Fruit fly (Drosophila melanogaster): Measurements from ENCODE around the gene CG42821.

The CG42821 gene

dm6 chr3R:17413601-17414000 lies 724 bp downstream of the CG42821 start, which contains the start of gene CG42822:
Gene CG42822, plus strand, starts transcription at chr3R:17413901.
- TF ChIP-seq Dll (optimal IDR thresholded peaks at IDR 0.05) (no peak), psq (optimal IDR thresholded peaks at IDR 0.05) (no peak), pan (optimal IDR thresholded peaks at IDR 0.05) (no peak), usp (GFP tag; optimal IDR thresholded peaks at IDR 0.05) (no peak), EcR (GFP tag; optimal IDR thresholded peaks at IDR 0.05) (no peak), CG8478 (optimal IDR thresholded peaks at IDR 0.05) (no peak)

DNA sequence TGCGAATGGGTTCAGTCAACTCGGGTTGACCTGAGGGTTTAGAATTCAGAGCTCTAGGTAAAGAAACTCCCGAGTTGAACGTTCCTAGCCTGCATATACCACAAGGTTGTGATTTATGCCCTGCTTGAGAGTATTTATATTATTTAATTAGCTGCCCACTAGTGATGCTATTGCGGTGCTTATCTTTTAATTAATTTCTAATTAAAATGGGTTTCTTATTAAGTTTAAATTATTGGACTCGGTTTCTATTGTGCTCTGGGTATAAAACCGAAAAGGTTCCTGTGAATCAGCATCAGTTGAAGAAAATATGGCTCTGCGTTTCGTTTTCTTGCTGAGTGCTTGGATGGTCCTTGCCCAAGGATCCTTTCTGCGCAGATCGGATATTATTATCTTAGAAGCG lies 2.6 kb downstream of the CG42821 start, which contains the start of gene CG5866:
CG5866 (plus strand) TSS at position 301 of the 400 bp plus-strand sequence.
- TF ChIP-seq Dll (optimal IDR thresholded peaks at IDR 0.05) (no peak), psq (optimal IDR thresholded peaks at IDR 0.05) (no peak), EcR (GFP tag; optimal IDR thresholded peaks at IDR 0.05) (no peak)

DNA sequence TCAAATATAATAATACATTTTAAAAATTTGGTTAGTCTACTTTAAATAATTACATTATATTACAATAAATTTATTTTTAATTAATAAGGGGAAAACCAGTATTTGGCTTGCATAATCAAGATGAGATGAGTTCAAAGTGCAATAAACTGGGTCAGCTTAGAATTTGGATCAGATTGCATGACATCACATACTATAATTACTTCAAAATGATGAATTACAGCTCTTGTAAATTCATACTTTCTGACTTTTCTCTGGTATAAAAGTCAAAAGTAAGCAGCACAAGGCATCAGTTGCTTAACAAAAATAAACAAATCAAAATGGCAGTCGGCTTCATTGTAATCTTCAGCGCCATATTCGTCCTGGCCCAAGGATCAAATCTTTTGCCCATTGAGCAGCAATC lies 4.3 kb downstream of the CG42821 start, which contains the start of gene CG33333:
CG33333 (plus strand) TSS at position 301 of the 400 bp plus-strand sequence.
- no peak for TF ChIP-seq pan (optimal IDR thresholded peaks at IDR 0.05)
- TF ChIP-seq usp (GFP tag; optimal IDR thresholded peaks at IDR 0.05), result no peak
- no peak for TF ChIP-seq CG8478 (optimal IDR thresholded peaks at IDR 0.05)
- no peak for TF ChIP-seq Dll (optimal IDR thresholded peaks at IDR 0.05)
- TF ChIP-seq psq (optimal IDR thresholded peaks at IDR 0.05), result no peak
- TF ChIP-seq EcR (GFP tag; optimal IDR thresholded peaks at IDR 0.05), result no peak

- TF ChIP-seq EcR (GFP tag; optimal IDR thresholded peaks at IDR 0.05) (no peak), usp (GFP tag; optimal IDR thresholded peaks at IDR 0.05) (no peak), CG8478 (optimal IDR thresholded peaks at IDR 0.05) (no peak), psq (optimal IDR thresholded peaks at IDR 0.05) (no peak), pan (optimal IDR thresholded peaks at IDR 0.05) (no peak), Dll (optimal IDR thresholded peaks at IDR 0.05) (no peak)
These were observed 5.6 kb downstream of the CG42821 start, which contains the start of gene CG42834 for dm6 chr3R:17418459-17418858. Gene CG42834, plus strand, starts transcription at chr3R:17418759.

dm6 chr3R:17420338-17420737 lies 7.5 kb downstream of the CG42821 start, which contains the start of gene CG42835:
Gene CG42835, plus strand, starts transcription at chr3R:17420638.
- TF ChIP-seq psq (optimal IDR thresholded peaks at IDR 0.05) (no peak), pan (optimal IDR thresholded peaks at IDR 0.05) (no peak), EcR (GFP tag; optimal IDR thresholded peaks at IDR 0.05) (no peak), CG8478 (optimal IDR thresholded peaks at IDR 0.05) (no peak), Dll (optimal IDR thresholded peaks at IDR 0.05) (no peak), usp (GFP tag; optimal IDR thresholded peaks at IDR 0.05) (no peak)

DNA sequence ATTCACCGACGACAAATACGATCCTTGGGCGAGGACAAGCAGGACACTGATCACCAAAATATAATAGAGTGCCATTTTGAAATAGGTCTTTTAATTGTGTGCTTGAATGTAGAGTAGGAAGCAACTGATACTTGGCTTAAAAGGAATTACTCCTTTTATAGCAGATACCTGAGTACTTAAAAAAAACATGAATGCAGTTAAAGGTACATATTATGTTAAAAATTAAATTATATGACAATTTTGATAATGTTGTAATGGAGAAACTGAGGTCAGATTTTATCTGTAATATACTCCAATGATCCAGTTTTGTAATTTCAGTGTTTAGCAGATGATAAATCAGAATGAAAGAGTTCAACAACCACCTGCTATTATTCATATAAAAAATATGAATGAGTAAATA lies 9.2 kb downstream of the CG42821 start, which contains the start of gene CG14332:
CG14332 (minus strand) TSS at position 101 of the 400 bp plus-strand sequence.
- TF ChIP-seq Dll (optimal IDR thresholded peaks at IDR 0.05), result no peak
- TF ChIP-seq CG8478 (optimal IDR thresholded peaks at IDR 0.05), result no peak
- TF ChIP-seq pan (optimal IDR thresholded peaks at IDR 0.05), result no peak
- no peak for TF ChIP-seq EcR (GFP tag; optimal IDR thresholded peaks at IDR 0.05)

DNA sequence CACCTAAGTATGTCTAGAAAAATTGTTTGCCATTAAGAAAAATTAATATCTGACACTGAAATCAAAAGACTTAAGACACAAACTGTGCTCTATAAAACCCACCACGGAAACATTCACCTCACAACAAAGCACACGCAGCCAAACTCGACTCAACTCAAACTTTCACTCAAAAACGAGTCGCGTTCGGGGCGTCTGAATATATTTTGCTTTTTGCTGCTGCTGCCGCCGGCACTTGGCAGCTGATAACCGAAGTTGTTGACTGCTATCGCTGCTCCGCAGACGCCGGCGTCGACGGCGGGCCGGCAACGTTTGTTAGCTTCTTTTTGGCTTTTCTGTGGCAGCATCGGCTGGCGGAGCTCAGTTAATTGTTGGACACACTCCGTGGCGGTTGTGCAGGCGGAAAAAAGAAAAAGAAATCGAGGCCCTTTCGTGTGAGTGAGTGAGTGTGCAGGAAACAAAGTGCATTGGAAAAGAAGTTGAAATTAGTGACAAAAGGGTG lies 12.6 kb downstream of the CG42821 start, which contains the start of gene cysu:
cysu (plus strand) TSS at position 352 of the 499 bp plus-strand sequence.
- TF ChIP-seq usp (GFP tag; optimal IDR thresholded peaks at IDR 0.05), result no peak
- no peak for TF ChIP-seq Dll (optimal IDR thresholded peaks at IDR 0.05)
- TF ChIP-seq psq (optimal IDR thresholded peaks at IDR 0.05), result no peak
- no peak for TF ChIP-seq pan (optimal IDR thresholded peaks at IDR 0.05)
- no peak for TF ChIP-seq EcR (GFP tag; optimal IDR thresholded peaks at IDR 0.05)
- TF ChIP-seq CG8478 (optimal IDR thresholded peaks at IDR 0.05), result no peak

- TF ChIP-seq usp (GFP tag; optimal IDR thresholded peaks at IDR 0.05) (no peak), Dll (optimal IDR thresholded peaks at IDR 0.05) (no peak)
These were observed 13.4 kb downstream of the CG42821 start for dm6 chr3R:17426265-17426664.

DNA sequence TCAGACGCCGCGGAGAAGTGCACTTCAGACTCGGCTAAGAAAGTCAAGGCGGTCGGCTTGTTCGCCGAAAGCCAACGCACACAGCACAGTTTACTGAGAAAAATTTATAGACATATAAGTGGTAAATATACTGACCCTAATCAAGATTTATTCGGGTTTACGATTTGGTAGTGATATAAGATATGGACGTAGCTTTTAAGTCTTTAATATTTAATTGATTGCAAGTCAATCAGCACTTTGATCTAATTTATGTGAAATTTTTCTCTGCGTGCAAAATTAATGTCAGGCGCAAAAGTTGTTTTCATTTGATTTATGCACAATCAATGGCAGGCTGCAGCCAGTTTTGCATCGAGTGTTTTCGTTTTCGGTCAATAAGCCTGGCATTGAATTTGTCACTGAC lies 17.6 kb downstream of the CG42821 start:
- TF ChIP-seq psq (optimal IDR thresholded peaks at IDR 0.05) (no peak), usp (GFP tag; optimal IDR thresholded peaks at IDR 0.05) (no peak), Dll (optimal IDR thresholded peaks at IDR 0.05) (no peak), EcR (GFP tag; optimal IDR thresholded peaks at IDR 0.05) (no peak), CG8478 (optimal IDR thresholded peaks at IDR 0.05) (no peak), pan (optimal IDR thresholded peaks at IDR 0.05) (no peak)

dm6 chr3R:17433117-17433516 lies 20.2 kb downstream of the CG42821 start:
- no peak for TF ChIP-seq usp (GFP tag; optimal IDR thresholded peaks at IDR 0.05)
- TF ChIP-seq psq (optimal IDR thresholded peaks at IDR 0.05), result no peak
- TF ChIP-seq CG8478 (optimal IDR thresholded peaks at IDR 0.05), result no peak
- no peak for TF ChIP-seq Dll (optimal IDR thresholded peaks at IDR 0.05)
- no peak for TF ChIP-seq pan (optimal IDR thresholded peaks at IDR 0.05)
- no peak for TF ChIP-seq EcR (GFP tag; optimal IDR thresholded peaks at IDR 0.05)

DNA sequence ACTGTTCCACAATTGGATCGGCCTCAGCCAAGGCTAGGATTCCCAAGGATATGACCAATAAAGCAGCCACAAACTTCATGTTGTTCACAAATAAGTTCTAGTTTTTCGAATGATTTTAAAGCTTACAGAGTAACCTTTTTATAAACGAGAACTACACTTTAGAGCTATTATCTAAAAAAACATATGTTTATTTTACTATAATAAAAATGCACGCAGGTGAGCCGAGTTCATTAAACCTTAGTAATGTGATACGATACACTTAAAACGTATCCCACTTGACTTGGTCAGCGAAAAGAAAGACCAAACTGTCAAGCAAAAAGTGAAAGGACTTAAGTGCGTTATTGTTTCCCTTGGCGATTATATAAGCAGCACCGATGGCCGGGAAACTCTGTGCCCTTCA lies 21.5 kb downstream of the CG42821 start, which contains the start of gene CG44090:
CG44090 (minus strand) TSS at position 101 of the 400 bp plus-strand sequence.
- no peak for TF ChIP-seq psq (optimal IDR thresholded peaks at IDR 0.05)
- no peak for TF ChIP-seq usp (GFP tag; optimal IDR thresholded peaks at IDR 0.05)
- no peak for TF ChIP-seq pan (optimal IDR thresholded peaks at IDR 0.05)
- TF ChIP-seq CG8478 (optimal IDR thresholded peaks at IDR 0.05), result no peak
- TF ChIP-seq EcR (GFP tag; optimal IDR thresholded peaks at IDR 0.05), result no peak
- TF ChIP-seq Dll (optimal IDR thresholded peaks at IDR 0.05), result no peak

dm6 chr3R:17440628-17441027 lies 27.8 kb downstream of the CG42821 start, which contains the start of gene CG14331:
Gene CG14331, minus strand, starts transcription at chr3R:17440728.
- TF ChIP-seq CG8478 (optimal IDR thresholded peaks at IDR 0.05), result no peak
- TF ChIP-seq Dll (optimal IDR thresholded peaks at IDR 0.05), result no peak
- no peak for TF ChIP-seq usp (GFP tag; optimal IDR thresholded peaks at IDR 0.05)
- TF ChIP-seq pan (optimal IDR thresholded peaks at IDR 0.05), result no peak
- TF ChIP-seq EcR (GFP tag; optimal IDR thresholded peaks at IDR 0.05), result no peak
- no peak for TF ChIP-seq psq (optimal IDR thresholded peaks at IDR 0.05)

DNA sequence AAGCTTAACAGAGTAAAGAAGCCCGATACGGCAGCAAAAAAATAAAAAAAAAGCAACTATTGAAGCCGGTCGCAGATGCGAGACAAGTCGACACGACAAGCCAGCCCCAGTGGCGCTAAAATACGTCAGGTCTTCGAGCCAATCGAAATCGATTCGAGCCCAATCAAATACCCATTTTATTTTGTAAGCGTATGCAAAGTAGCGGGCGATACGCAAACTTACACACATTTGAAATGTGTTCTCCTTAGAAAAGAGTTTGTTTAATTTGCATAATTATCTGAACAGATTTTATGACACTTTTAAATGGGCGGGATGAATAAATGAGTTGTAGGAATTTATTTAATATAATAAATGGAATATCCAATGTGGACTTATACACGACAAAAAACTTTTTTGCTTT lies 34.7 kb downstream of the CG42821 start:
- TF ChIP-seq Dll (optimal IDR thresholded peaks at IDR 0.05) (no peak), usp (GFP tag; optimal IDR thresholded peaks at IDR 0.05) (no peak), pan (optimal IDR thresholded peaks at IDR 0.05) (no peak), CG8478 (optimal IDR thresholded peaks at IDR 0.05) (no peak), EcR (GFP tag; optimal IDR thresholded peaks at IDR 0.05) (no peak), psq (optimal IDR thresholded peaks at IDR 0.05) (no peak)
